Worm (Caenorhabditis elegans) whole organism, late embryonic: ENCODE results near the gene prmn-1.
"Not testable (repeated sequence)": the region's sequence is repeated elsewhere in the genome, so short reads cannot be mapped to it uniquely, and the experiment has no call there.

ENCODE experiments used
- C08G9.2 ChIP-seq: sonication (generic microtip); optimal IDR thresholded peaks from 2 replicates; lab custom pipeline; 2016; ENCODE audit warnings: mild to moderate bottlenecking, missing genetic modification characterization, moderate library complexity, missing compliant biosample characterization
- K02D7.2 ChIP-seq: sonication (generic microtip); optimal IDR thresholded peaks from 2 replicates; lab custom pipeline; 2017; ENCODE audit warnings: mild to moderate bottlenecking, missing genetic modification characterization, missing compliant biosample characterization
- ceh-14 ChIP-seq: sonication (generic microtip); optimal IDR thresholded peaks from 2 replicates; lab custom pipeline; 2016; ENCODE audit warnings: missing genotype, missing genetic modification characterization, missing compliant biosample characterization
- ceh-18 ChIP-seq: sonication (generic microtip); optimal IDR thresholded peaks from 2 replicates; lab custom pipeline; 2016; ENCODE audit warnings: missing genetic modification characterization, missing compliant biosample characterization
- ceh-24 ChIP-seq: sonication (generic microtip); optimal IDR thresholded peaks from 2 replicates; lab custom pipeline; 2016; ENCODE audit warnings: mild to moderate bottlenecking, missing genetic modification characterization, missing compliant biosample characterization
- ceh-30 ChIP-seq: fragments of 150-350 bp; optimal IDR thresholded peaks from 2 replicates; lab custom pipeline; 2014; ENCODE audit warnings: missing biosample characterization, missing genetic modification characterization
- ceh-31 ChIP-seq: sonication (generic microtip); optimal IDR thresholded peaks from 2 replicates; lab custom pipeline; 2016; ENCODE audit warnings: missing genetic modification characterization, missing compliant biosample characterization
- ceh-9 ChIP-seq: sonication (generic microtip); optimal IDR thresholded peaks from 2 replicates; lab custom pipeline; 2016; ENCODE audit warnings: mild to moderate bottlenecking, missing genetic modification characterization, inconsistent platforms, missing compliant biosample characterization
- che-1 ChIP-seq: sonication (generic microtip); optimal IDR thresholded peaks from 2 replicates; lab custom pipeline; 2016; ENCODE audit warnings: mild to moderate bottlenecking, missing genetic modification characterization, missing compliant biosample characterization
- elt-4 ChIP-seq: sonication (generic microtip); optimal IDR thresholded peaks from 2 replicates; lab custom pipeline; 2016; ENCODE audit warnings: missing genetic modification characterization, missing compliant biosample characterization
- ets-4 ChIP-seq: sonication (generic microtip); optimal IDR thresholded peaks from 2 replicates; lab custom pipeline; 2016; ENCODE audit warnings: missing genetic modification characterization, missing compliant biosample characterization
- fax-1 ChIP-seq: sonication (generic microtip); optimal IDR thresholded peaks from 2 replicates; lab custom pipeline; 2016; ENCODE audit warnings: missing genotype, missing genetic modification characterization, missing compliant biosample characterization
- fkh-6 ChIP-seq: sonication (generic microtip); optimal IDR thresholded peaks from 2 replicates; lab custom pipeline; 2016; ENCODE audit warnings: missing genetic modification characterization, missing compliant biosample characterization
- gmeb-2 ChIP-seq: sonication (generic microtip); optimal IDR thresholded peaks from 2 replicates; lab custom pipeline; 2016; ENCODE audit warnings: missing genetic modification characterization, inconsistent platforms, missing compliant biosample characterization
- hlh-15 ChIP-seq: sonication (generic microtip); optimal IDR thresholded peaks from 2 replicates; lab custom pipeline; 2016; ENCODE audit warnings: missing genetic modification characterization, missing compliant biosample characterization
- hlh-8 ChIP-seq: sonication (generic microtip); optimal IDR thresholded peaks from 2 replicates; lab custom pipeline; 2016; ENCODE audit warnings: missing genotype, missing genetic modification characterization, missing compliant biosample characterization
- lim-6 ChIP-seq: sonication (generic microtip); optimal IDR thresholded peaks from 2 replicates; lab custom pipeline; 2016; ENCODE audit warnings: missing genetic modification characterization, missing compliant biosample characterization
- lin-11 ChIP-seq: fragments of 200-800 bp; sonication (Bioruptor generic); optimal IDR thresholded peaks from 2 replicates; lab custom pipeline; 2018; ENCODE audit warnings: mild to moderate bottlenecking, missing genetic modification characterization, missing compliant biosample characterization
- mec-3 ChIP-seq: sonication (generic microtip); optimal IDR thresholded peaks from 2 replicates; lab custom pipeline; 2016; ENCODE audit warnings: borderline replicate concordance, missing genetic modification characterization, missing compliant biosample characterization
- nhr-232 ChIP-seq: sonication (generic microtip); optimal IDR thresholded peaks from 2 replicates; lab custom pipeline; 2016; ENCODE audit warnings: missing genetic modification characterization, missing compliant biosample characterization
- pat-9 ChIP-seq: fragments of 200-800 bp; sonication (Bioruptor generic); optimal IDR thresholded peaks from 2 replicates; lab custom pipeline; 2018; ENCODE audit warnings: mild to moderate bottlenecking, missing genetic modification characterization, moderate library complexity, missing compliant biosample characterization
- ref-2 ChIP-seq: sonication (generic microtip); optimal IDR thresholded peaks from 2 replicates; lab custom pipeline; 2016; ENCODE audit warnings: missing genetic modification characterization, missing compliant biosample characterization
- rnt-1 ChIP-seq: sonication (generic microtip); optimal IDR thresholded peaks from 2 replicates; lab custom pipeline; 2016; ENCODE audit warnings: missing genetic modification characterization, missing compliant biosample characterization
- sdc-2 ChIP-seq: sonication (generic microtip); optimal IDR thresholded peaks from 2 replicates; lab custom pipeline; 2016; ENCODE audit warnings: missing genotype, missing genetic modification characterization, missing compliant biosample characterization
- tbx-2 ChIP-seq: sonication (generic microtip); optimal IDR thresholded peaks from 2 replicates; lab custom pipeline; 2016; ENCODE audit warnings: missing genetic modification characterization, missing compliant biosample characterization
- ttx-3 ChIP-seq: sonication (generic microtip); optimal IDR thresholded peaks from 2 replicates; lab custom pipeline; 2016; ENCODE audit warnings: missing genetic modification reagents, missing genetic modification characterization, missing compliant biosample characterization
- unc-55 ChIP-seq: sonication (generic microtip); optimal IDR thresholded peaks from 2 replicates; lab custom pipeline; 2017; ENCODE audit warnings: missing biosample characterization, missing genetic modification reagents, missing genetic modification characterization

Gene prmn-1

DNA sequence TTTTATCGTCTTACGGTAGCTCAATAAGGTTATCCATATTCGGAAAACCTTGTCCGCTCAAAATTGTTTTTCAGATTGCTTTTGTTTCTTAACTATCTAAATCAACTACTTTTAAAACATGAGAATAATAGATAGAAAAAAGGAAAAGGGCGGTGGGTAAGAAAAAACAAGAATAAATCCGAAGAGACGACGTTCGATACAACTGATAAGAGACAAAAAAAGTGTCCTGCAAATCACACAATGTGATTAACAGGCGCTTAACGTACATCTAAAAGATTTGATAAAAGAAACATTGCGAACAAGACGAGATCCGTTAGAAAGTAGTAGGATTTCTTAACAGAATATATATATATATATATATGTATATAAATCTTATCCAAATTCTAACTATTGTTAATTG, 48.6 kb downstream of the prmn-1 start, which contains the start of gene hum-4:
TSS of gene hum-4 (minus strand) at position 101 of the 400 bp plus-strand sequence.
- TF ChIP-seq C08G9.2 (tag; lab: Kevin White, UChicago) (no peak), hlh-8 (tag; lab: Kevin White, UChicago) (no peak), lin-11 (tag; lab: Kevin White, UChicago) (no peak), sdc-2 (tag; lab: Kevin White, UChicago) (no peak), ceh-31 (tag; lab: Kevin White, UChicago) (no peak), K02D7.2 (no peak), ceh-30 (tag; lab: Kevin White, UChicago) (no peak), ttx-3 (tag; lab: Kevin White, UChicago) (no peak), pat-9 (no peak), ceh-14 (no peak), ceh-18 (tag; lab: Kevin White, UChicago) (no peak)

DNA sequence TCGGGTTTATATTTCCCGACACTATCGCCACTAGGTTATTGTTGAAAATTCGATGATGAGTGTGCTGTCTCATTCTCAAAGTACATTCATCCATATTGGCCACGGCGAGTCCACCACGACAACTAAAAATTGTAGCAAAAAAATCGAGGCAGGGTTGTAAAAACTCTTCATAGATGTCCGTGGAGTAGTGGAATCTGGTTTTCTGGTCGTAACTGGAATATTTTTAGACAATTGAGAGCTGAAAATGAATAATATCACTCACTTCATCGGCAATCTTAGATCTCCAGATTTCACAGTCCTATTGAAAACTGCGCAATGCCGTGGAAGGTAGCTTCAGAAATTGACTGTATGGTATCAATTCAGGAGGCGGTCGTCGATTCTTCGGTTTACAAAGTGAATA, 50.6 kb downstream of the prmn-1 start:
- TF ChIP-seq rnt-1 (no peak), unc-55 (GFP tag; lab: Kevin White, UChicago) (no peak), fax-1 (tag; lab: Kevin White, UChicago) (no peak), elt-4 (no peak), lin-11 (tag; lab: Kevin White, UChicago) (no peak), che-1 (tag; lab: Kevin White, UChicago) (no peak), gmeb-2 (no peak), fkh-6 (tag; lab: Kevin White, UChicago) (no peak), ref-2 (tag; lab: Kevin White, UChicago) (no peak), ttx-3 (tag; lab: Kevin White, UChicago) (no peak), hlh-15 (tag; lab: Kevin White, UChicago) (no peak), ceh-14 (no peak), tbx-2 (tag; lab: Kevin White, UChicago) (no peak), ets-4 (tag; lab: Kevin White, UChicago) (no peak)

DNA sequence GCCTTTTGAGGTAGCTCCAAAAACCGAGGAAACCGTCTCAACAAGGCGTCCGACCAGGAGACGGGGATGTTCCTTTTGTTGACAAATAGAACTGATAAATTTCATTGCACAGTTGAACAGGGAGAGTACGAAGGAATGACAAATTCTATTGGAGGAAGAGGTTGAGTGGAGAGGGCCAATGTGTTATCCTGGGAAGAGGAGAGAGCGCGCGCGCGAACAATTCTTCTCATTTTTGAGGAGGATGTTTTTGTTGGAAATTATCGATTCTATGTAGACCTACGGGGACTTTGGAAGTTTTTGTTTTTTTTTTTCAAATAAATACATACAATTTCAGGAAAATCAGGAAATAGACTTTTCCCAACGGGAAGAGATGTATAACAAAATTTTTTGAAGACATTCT, 52.8 kb downstream of the prmn-1 start:
- no peak for TF ChIP-seq nhr-232 (tag; lab: Kevin White, UChicago)
- no peak for TF ChIP-seq ceh-9
- no peak for TF ChIP-seq mec-3 (tag; lab: Kevin White, UChicago)
- TF ChIP-seq ceh-24 = no peak

DNA sequence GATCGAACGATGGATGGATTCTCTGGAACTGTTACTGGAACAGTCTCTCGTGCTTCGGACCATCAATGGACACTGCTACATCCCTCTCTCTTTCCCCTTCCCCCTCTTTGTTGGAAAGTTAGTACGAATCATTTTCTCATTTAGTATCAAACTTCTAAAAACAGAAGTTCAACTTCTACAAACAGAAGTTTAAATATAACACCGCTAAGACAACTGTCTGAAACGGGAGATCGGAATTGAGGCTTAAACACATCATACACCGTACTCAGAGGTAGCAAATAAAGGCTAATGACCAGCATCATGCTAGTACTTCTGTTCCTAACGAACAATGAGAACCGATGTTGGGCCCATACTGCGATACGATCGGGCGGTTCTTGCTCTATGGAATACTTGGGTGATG, 54.9 kb downstream of the prmn-1 start, which contains the start of gene F46C3.7:
TSS of gene F46C3.7 (plus strand) at position 301 of the 400 bp plus-strand sequence.
- not testable (repeated sequence) for TF ChIP-seq ceh-30, lim-6, sdc-2 (tag; lab: Kevin White, UChicago)
